Worm (Caenorhabditis elegans) whole organism, late embryonic: ENCODE data around the gene F44D12.16.

Experiments used
- K09A11.1 ChIP-seq: sonication (generic microtip); optimal IDR thresholded peaks from 2 replicates; lab custom pipeline; 2017; ENCODE audit warnings: antibody characterized with exemption, mild to moderate bottlenecking, missing genetic modification characterization, missing compliant biosample characterization; ENCODE audit not compliant: insufficient read depth
- ama-1 ChIP-seq: fragments of 150-350 bp; optimal IDR thresholded peaks from 2 replicates; lab custom pipeline; 2014
- ceh-30 ChIP-seq: fragments of 150-350 bp; optimal IDR thresholded peaks from 2 replicates; lab custom pipeline; 2014; ENCODE audit warnings: missing biosample characterization, missing genetic modification characterization
- ceh-48 ChIP-seq: sonication (generic microtip); optimal IDR thresholded peaks from 2 replicates; lab custom pipeline; 2016; ENCODE audit warnings: missing genetic modification characterization, inconsistent platforms, missing compliant biosample characterization
- elt-4 ChIP-seq: sonication (generic microtip); optimal IDR thresholded peaks from 2 replicates; lab custom pipeline; 2016; ENCODE audit warnings: missing genetic modification characterization, missing compliant biosample characterization
- fkh-10 ChIP-seq: fragments of 150-350 bp; optimal IDR thresholded peaks from 2 replicates; lab custom pipeline; 2014; ENCODE audit warnings: missing biosample characterization, missing genetic modification reagents, missing genetic modification characterization
- hlh-15 ChIP-seq: sonication (generic microtip); optimal IDR thresholded peaks from 2 replicates; lab custom pipeline; 2016; ENCODE audit warnings: missing genetic modification characterization, missing compliant biosample characterization
- lim-6 ChIP-seq: sonication (generic microtip); optimal IDR thresholded peaks from 2 replicates; lab custom pipeline; 2016; ENCODE audit warnings: missing genetic modification characterization, missing compliant biosample characterization
- rnt-1 ChIP-seq: sonication (generic microtip); optimal IDR thresholded peaks from 2 replicates; lab custom pipeline; 2016; ENCODE audit warnings: missing genetic modification characterization, missing compliant biosample characterization
- unc-55 ChIP-seq: sonication (generic microtip); optimal IDR thresholded peaks from 2 replicates; lab custom pipeline; 2017; ENCODE audit warnings: missing biosample characterization, missing genetic modification reagents, missing genetic modification characterization

- no peak for TF ChIP-seq rnt-1
- TF ChIP-seq fkh-10 (GFP tag; lab: Kevin White, UChicago), result no peak
- no peak for TF ChIP-seq ceh-30 (tag; lab: Kevin White, UChicago)
- no peak for TF ChIP-seq K09A11.1 (tag; lab: Kevin White, UChicago)
- no peak for TF ChIP-seq ama-1
- TF ChIP-seq ceh-48 (tag; lab: Kevin White, UChicago), result no peak
- no peak for TF ChIP-seq lim-6 (tag; lab: Kevin White, UChicago)
- no peak for TF ChIP-seq hlh-15
- no peak for TF ChIP-seq elt-4 (tag; lab: Kevin White, UChicago)
- no peak for TF ChIP-seq unc-55 (GFP tag; lab: Kevin White, UChicago)
These were observed 27.1 kb upstream of the F44D12.16 start, which contains the start of gene C47E12.3 for ce11 chrIV:10001748-10002147.
